Worm (Caenorhabditis elegans): ENCODE measurements around the gene C36B7.3.

ce11 chrX:7143515-7143914, 41.9 kb downstream of the C36B7.3 start, which contains the start of gene alh-10:
- TF ChIP-seq nhr-76 (tag; optimal IDR thresholded peaks at IDR 0.05) = no peak
- TF ChIP-seq unc-39 (tag; optimal IDR thresholded peaks at IDR 0.05) = no peak
- TF ChIP-seq hmg-11 (tag; optimal IDR thresholded peaks at IDR 0.05) = no peak
- no peak for TF ChIP-seq nhr-28 (tag; optimal IDR thresholded peaks at IDR 0.05)
- TF ChIP-seq elt-3 (tag; optimal IDR thresholded peaks at IDR 0.05) = no peak
- TF ChIP-seq nhr-43 (tag; optimal IDR thresholded peaks at IDR 0.05; ENCODE audit: poor library complexity, severe bottlenecking) = no peak
- no peak for TF ChIP-seq nhr-23 (tag; optimal IDR thresholded peaks at IDR 0.05)
- no peak for TF ChIP-seq daf-12 (tag; optimal IDR thresholded peaks at IDR 0.05)
- TF ChIP-seq nhr-11 (tag; optimal IDR thresholded peaks at IDR 0.05) = no peak
- TF ChIP-seq ceh-82 (tag; optimal IDR thresholded peaks at IDR 0.05) = no peak

All from whole organism, L3 larva.